Fruit fly (Drosophila melanogaster) whole organism, embryonic: Measurements from ENCODE around the gene elB.
A peak's percentile ranks its signal among the peaks of the same experiment; 100 is the strongest.

Experiments
- ATbp ChIP-seq: fragments of 200-800 bp; sonication (Bioruptor generic); optimal IDR thresholded peaks from 2 replicates; lab custom pipeline; 2017; ENCODE audit warnings: missing biosample characterization, mild to moderate bottlenecking, missing genetic modification characterization, missing genetic modification reagents
- Awh ChIP-seq: fragments of 200-800 bp; sonication (Bioruptor generic); IDR thresholded peaks from 2 replicates; pipeline ENCODE4, ENCODE4 v1.3.6; 2022; ENCODE audit warnings: missing biosample characterization, missing genetic modification characterization
- Bgb ChIP-seq: fragments of 200-800 bp; sonication (Bioruptor generic); IDR thresholded peaks from 2 replicates; pipeline ENCODE4 v1.3.6; 2022; ENCODE audit warnings: missing biosample characterization, missing genetic modification characterization; ENCODE audit not compliant: partially characterized antibody
- CG10209 ChIP-seq: fragments of 200-800 bp; sonication (Bioruptor generic); optimal IDR thresholded peaks from 3 replicates; lab custom pipeline; 2017; ENCODE audit warnings: missing biosample characterization, mild to moderate bottlenecking, missing genetic modification characterization, missing genetic modification reagents
- CG10267 ChIP-seq: fragments of 200-800 bp; sonication (Bioruptor generic); optimal IDR thresholded peaks from 2 replicates; lab custom pipeline; 2018; ENCODE audit warnings: missing biosample characterization, mild to moderate bottlenecking, missing genetic modification characterization, moderate library complexity
- CG10543 ChIP-seq: fragments of 200-800 bp; sonication (Bioruptor generic); optimal IDR thresholded peaks from 3 replicates; lab custom pipeline; 2017; ENCODE audit warnings: missing biosample characterization, mild to moderate bottlenecking, missing genetic modification characterization, moderate library complexity
- CG11695 ChIP-seq: fragments of 200-800 bp; sonication (Bioruptor generic); IDR thresholded peaks from 3 replicates; pipeline ENCODE4 v1.3.6; 2022; ENCODE audit warnings: missing biosample characterization, missing genetic modification characterization
- CG12236 ChIP-seq: fragments of 200-800 bp; sonication (Bioruptor generic); optimal IDR thresholded peaks from 2 replicates; lab custom pipeline; 2016; ENCODE audit warnings: missing biosample characterization, missing genetic modification characterization
- CG13775 ChIP-seq: fragments of 200-800 bp; sonication (Bioruptor generic); optimal IDR thresholded peaks from 3 replicates; lab custom pipeline; 2017; ENCODE audit warnings: missing biosample characterization, mild to moderate bottlenecking, missing genetic modification characterization
- CG14050 ChIP-seq: fragments of 200-800 bp; sonication (Bioruptor generic); IDR thresholded peaks from 3 replicates; pipeline ENCODE4 v1.3.6; 2022; ENCODE audit warnings: missing biosample characterization, missing genetic modification characterization
- CG14667 ChIP-seq: fragments of 200-800 bp; sonication (Bioruptor generic); IDR thresholded peaks from 2 replicates; pipeline ENCODE4 v1.3.6; 2022; ENCODE audit warnings: missing biosample characterization, missing genetic modification characterization
- CG15696 ChIP-seq: fragments of 200-800 bp; sonication (Bioruptor generic); optimal IDR thresholded peaks from 2 replicates; lab custom pipeline; 2019; ENCODE audit warnings: missing biosample characterization, mild to moderate bottlenecking, missing genetic modification characterization, moderate library complexity
- CG17912 ChIP-seq: fragments of 200-800 bp; sonication (Bioruptor generic); optimal IDR thresholded peaks from 2 replicates; lab custom pipeline; 2018; ENCODE audit warnings: missing biosample characterization, mild to moderate bottlenecking, missing genetic modification characterization
- CG31441 ChIP-seq: fragments of 200-800 bp; sonication (Bioruptor generic); IDR thresholded peaks from 2 replicates; pipeline ENCODE4 v1.3.6; 2022; ENCODE audit warnings: missing biosample characterization, missing genetic modification characterization
- CG33557 ChIP-seq: fragments of 200-800 bp; sonication (Bioruptor generic); optimal IDR thresholded peaks from 2 replicates; lab custom pipeline; 2019; ENCODE audit warnings: missing biosample characterization, mild to moderate bottlenecking, missing genetic modification characterization, moderate library complexity
- CG4707 ChIP-seq: fragments of 200-800 bp; sonication (Bioruptor generic); optimal IDR thresholded peaks from 2 replicates; lab custom pipeline; 2018; ENCODE audit warnings: missing biosample characterization, mild to moderate bottlenecking, missing genetic modification characterization, moderate library complexity
- CG4820 ChIP-seq: fragments of 200-800 bp; sonication (Bioruptor generic); optimal IDR thresholded peaks from 3 replicates; lab custom pipeline; 2016; ENCODE audit warnings: missing biosample characterization, missing genetic modification characterization
- CG6272 ChIP-seq: fragments of 200-800 bp; sonication (Bioruptor generic); IDR thresholded peaks from 2 replicates; pipeline ENCODE4 v1.3.6; 2022; ENCODE audit warnings: missing biosample characterization, missing genetic modification characterization
- CG8290 ChIP-seq, 3 experiments: fragments of 200-800 bp; sonication (Bioruptor generic); optimal IDR thresholded peaks; 2 replicates each; lab custom pipeline; 2016 to 2019; ENCODE audit warnings: missing biosample characterization in 3 of 3, missing genetic modification characterization in 3 of 3, mild to moderate bottlenecking in 2 of 3, moderate library complexity in 1 of 3
- CG8359 ChIP-seq: fragments of 200-800 bp; sonication (Bioruptor generic); optimal IDR thresholded peaks from 2 replicates; lab custom pipeline; 2017; ENCODE audit warnings: missing biosample characterization, mild to moderate bottlenecking, missing genetic modification characterization, borderline replicate concordance
- D19A ChIP-seq: fragments of 200-800 bp; optimal IDR thresholded peaks from 3 replicates; lab custom pipeline; 2019; ENCODE audit warnings: missing biosample characterization, mild to moderate bottlenecking, missing genetic modification characterization, moderate library complexity
- Dek ChIP-seq: fragments of 200-800 bp; sonication (Bioruptor generic); optimal IDR thresholded peaks from 3 replicates; lab custom pipeline; 2019; ENCODE audit warnings: missing biosample characterization, mild to moderate bottlenecking, missing genetic modification characterization, moderate library complexity
- HLH4C ChIP-seq: fragments of 200-800 bp; sonication (Bioruptor generic); IDR thresholded peaks from 3 replicates; pipeline ENCODE4 v1.3.6; 2022; ENCODE audit warnings: missing biosample characterization, missing genetic modification characterization; ENCODE audit not compliant: partially characterized antibody
- Mad ChIP-seq: fragments of 200-800 bp; sonication (Bioruptor generic); optimal IDR thresholded peaks from 2 replicates; lab custom pipeline; 2016; ENCODE audit warnings: missing biosample characterization, missing genetic modification characterization
- Mrtf ChIP-seq: fragments of 200-800 bp; sonication (Bioruptor generic); IDR thresholded peaks from 3 replicates; pipeline ENCODE4 v1.3.6; 2022; ENCODE audit warnings: missing biosample characterization, missing genetic modification characterization
- Myb ChIP-seq: fragments of 200-800 bp; sonication (Bioruptor generic); optimal IDR thresholded peaks from 2 replicates; lab custom pipeline; 2016; ENCODE audit warnings: missing biosample characterization, missing genetic modification characterization
- Nf-YC ChIP-seq: fragments of 200-800 bp; optimal IDR thresholded peaks from 3 replicates; lab custom pipeline; 2019; ENCODE audit warnings: missing biosample characterization, mild to moderate bottlenecking, missing genetic modification characterization, moderate library complexity
- Oli ChIP-seq: fragments of 200-800 bp; sonication (Bioruptor generic); optimal IDR thresholded peaks from 2 replicates; lab custom pipeline; 2018; ENCODE audit warnings: missing biosample characterization, mild to moderate bottlenecking, missing genetic modification characterization, moderate library complexity
- Ptx1 ChIP-seq: fragments of 200-800 bp; sonication (Bioruptor generic); IDR thresholded peaks from 2 replicates; pipeline ENCODE4 v1.3.6; 2022; ENCODE audit warnings: missing biosample characterization, missing genetic modification characterization
- Side ChIP-seq: fragments of 200-800 bp; sonication (Bioruptor generic); optimal IDR thresholded peaks from 2 replicates; lab custom pipeline; 2016; ENCODE audit warnings: missing biosample characterization, missing genetic modification characterization
- Six4 ChIP-seq: fragments of 200-800 bp; sonication (Bioruptor generic); optimal IDR thresholded peaks from 2 replicates; lab custom pipeline; 2016; ENCODE audit warnings: missing biosample characterization, missing genetic modification characterization
- aop ChIP-seq: fragments of 200-800 bp; sonication (Bioruptor generic); IDR thresholded peaks from 2 replicates; pipeline ENCODE4 v1.3.6; 2022; ENCODE audit warnings: missing biosample characterization, missing genetic modification characterization
- ap ChIP-seq: fragments of 200-800 bp; sonication (Bioruptor generic); IDR thresholded peaks from 2 replicates; pipeline ENCODE4 v1.3.6; 2022; ENCODE audit warnings: missing biosample characterization, missing genetic modification characterization
- cas ChIP-seq: fragments of 200-800 bp; sonication (Bioruptor generic); IDR thresholded peaks from 2 replicates; pipeline ENCODE4 v1.3.6; 2022; ENCODE audit warnings: missing biosample characterization, missing genetic modification characterization
- chinmo ChIP-seq: fragments of 200-800 bp; sonication (Bioruptor generic); IDR thresholded peaks from 4 replicates; pipeline ENCODE4 v1.3.6; 2022; ENCODE audit warnings: missing biosample characterization, missing genetic modification characterization; ENCODE audit not compliant: partially characterized antibody
- danr ChIP-seq: fragments of 200-800 bp; sonication (Bioruptor generic); IDR thresholded peaks from 2 replicates; pipeline ENCODE4 v1.3.6; 2022; ENCODE audit warnings: missing biosample characterization, missing genetic modification characterization
- dm ChIP-seq: fragments of 200-800 bp; sonication (Bioruptor generic); optimal IDR thresholded peaks from 3 replicates; lab custom pipeline; 2016; ENCODE audit warnings: missing biosample characterization, missing genetic modification characterization
- dmrt99B ChIP-seq: fragments of 200-800 bp; sonication (Bioruptor generic); optimal IDR thresholded peaks from 2 replicates; lab custom pipeline; 2018; ENCODE audit warnings: missing biosample characterization, mild to moderate bottlenecking, missing genetic modification characterization, moderate library complexity
- hkb ChIP-seq, 2 experiments: fragments of 200-800 bp in 1 of 2; fragments of >200 bp in 1 of 2; sonication (Bioruptor generic) in 1 of 2; IDR thresholded peaks in 1 of 2; optimal IDR thresholded peaks in 1 of 2; 2 replicates each; pipeline versions ENCODE4 v1.3.6 to Lab custom; 2017 to 2022; ENCODE audit warnings: missing biosample characterization in 1 of 2, missing genetic modification characterization in 1 of 2
- hth ChIP-seq: fragments of >200 bp; optimal IDR thresholded peaks from 2 replicates; lab custom pipeline; 2017; ENCODE audit warnings: inconsistent platforms
- jigr1 ChIP-seq: fragments of 200-800 bp; sonication (Bioruptor generic); IDR thresholded peaks from 3 replicates; pipeline ENCODE4 v1.3.6; 2022; ENCODE audit warnings: missing biosample characterization, missing genetic modification characterization
- org-1 ChIP-seq: fragments of 200-800 bp; sonication (Bioruptor generic); optimal IDR thresholded peaks from 2 replicates; lab custom pipeline; 2017; ENCODE audit warnings: missing biosample characterization, missing genetic modification characterization
- pum ChIP-seq: fragments of 200-800 bp; sonication (Bioruptor generic); optimal IDR thresholded peaks from 2 replicates; lab custom pipeline; 2016; ENCODE audit warnings: missing biosample characterization, missing genetic modification characterization
- row ChIP-seq: fragments of 200-800 bp; sonication (Bioruptor generic); IDR thresholded peaks from 3 replicates; pipeline ENCODE4 v1.3.6; 2022; ENCODE audit warnings: missing biosample characterization, missing genetic modification characterization
- slbo ChIP-seq: fragments of 200-800 bp; sonication (Bioruptor generic); IDR thresholded peaks from 2 replicates; pipeline ENCODE4 v1.3.6; 2022; ENCODE audit warnings: missing biosample characterization, missing genetic modification characterization
- ssp ChIP-seq: fragments of 200-800 bp; sonication (Bioruptor generic); IDR thresholded peaks from 2 replicates; pipeline ENCODE4 v1.3.6; 2022; ENCODE audit warnings: missing biosample characterization, missing genetic modification characterization
- unpg ChIP-seq: fragments of 200-800 bp; sonication (Bioruptor generic); optimal IDR thresholded peaks from 3 replicates; lab custom pipeline; 2018; ENCODE audit warnings: missing biosample characterization, mild to moderate bottlenecking, missing genetic modification characterization, moderate library complexity
- zf30C ChIP-seq: fragments of 200-800 bp; sonication (Bioruptor generic); optimal IDR thresholded peaks from 3 replicates; lab custom pipeline; 2018; ENCODE audit warnings: missing biosample characterization, mild to moderate bottlenecking, missing genetic modification characterization

elB gene

dm6 chr2L:14432410-14433340 is 23.3 kb upstream of the elB start (continued):
- TF ChIP-seq D19A (no peak), cas (GFP tag; lab: Robert Waterston, UW) (no peak), chinmo (GFP tag; lab: Robert Waterston, UW) (0 out of 4 replicates have a peak, but pooled peaks have one; percentile 7), Six4 (GFP tag; lab: Kevin White, UChicago) (no peak), ssp (GFP tag; lab: Robert Waterston, UW) (no peak), aop (no peak), CG31441 (0 out of 2 replicates have a peak, but pooled peaks have one; percentile 19), CG13775 (no peak), CG4820 (GFP tag; lab: Kevin White, UChicago) (no peak), HLH4C (no peak), dmrt99B (tag; lab: Kevin White, UChicago) (no peak), Bgb (GFP tag; lab: Robert Waterston, UW) (no peak), CG10267 (tag; lab: Kevin White, UChicago) (no peak), Awh (GFP tag; lab: Robert Waterston, UW) (peak; percentile 70), Oli (tag; lab: Kevin White, UChicago) (no peak), CG15696 (peak; percentile 19), zf30C (GFP tag; lab: Kevin White, UChicago) (no peak), CG12236 (GFP tag; lab: Kevin White, UChicago) (no peak), Side (GFP tag; lab: Kevin White, UChicago) (no peak), pum (GFP tag; lab: Kevin White, UChicago) (no peak), unpg (peak; percentile 25), CG17912 (GFP tag; lab: Kevin White, UChicago) (no peak), dm (GFP tag; lab: Kevin White, UChicago) (no peak), CG8290 (GFP tag; optimal IDR thresholded peaks at IDR 0.05; lab: Kevin White, UChicago) (no peak), CG8290 (tag; optimal IDR thresholded peaks at IDR 0.05; lab: Kevin White, UChicago) (no peak), CG11695 (0 out of 3 replicates have a peak, but pooled peaks have one; percentile 13), Myb (GFP tag; lab: Kevin White, UChicago) (no peak), CG14667 (GFP tag; lab: Robert Waterston, UW) (no peak), jigr1 (GFP tag; lab: Robert Waterston, UW) (no peak), CG10209 (no peak), CG14050 (no peak), CG33557 (GFP tag; lab: Kevin White, UChicago) (peak; percentile 54), hth (no peak), Dek (no peak), danr (no peak), CG4707 (GFP tag; lab: Kevin White, UChicago) (no peak), CG10543 (no peak), Ptx1 (GFP tag; lab: Robert Waterston, UW) (0 out of 2 replicates have a peak, but pooled peaks have one; percentile 9), ap (GFP tag; lab: Robert Waterston, UW) (no peak), CG6272 (GFP tag; lab: Robert Waterston, UW) (no peak), Mrtf (GFP tag; lab: Robert Waterston, UW) (no peak), org-1 (GFP tag; lab: Kevin White, UChicago) (no peak), Mad (GFP tag; lab: Kevin White, UChicago) (no peak), slbo (GFP tag; lab: Robert Waterston, UW) (no peak), CG8359 (GFP tag; lab: Kevin White, UChicago) (no peak), hkb (optimal IDR thresholded peaks at IDR 0.05; lab: Kevin White, UChicago) (no peak), hkb (GFP tag; IDR thresholded peaks at IDR 0.05; lab: Robert Waterston, UW) (peak; percentile 55; the same call in 1 of the 2 replicates), row (GFP tag; lab: Robert Waterston, UW) (no peak), ATbp (GFP tag; lab: Kevin White, UChicago) (no peak), Nf-YC (no peak)
